Fruit fly (Drosophila melanogaster) whole organism, embryonic: ENCODE measurements around the gene rtv.
A peak's percentile ranks its signal among the peaks of the same experiment; 100 is the strongest.

ENCODE experiments used
- ATbp ChIP-seq: fragments of 200-800 bp; sonication (Bioruptor generic); optimal IDR thresholded peaks from 2 replicates; lab custom pipeline; 2017; ENCODE audit warnings: missing biosample characterization, mild to moderate bottlenecking, missing genetic modification characterization, missing genetic modification reagents
- Abd-B ChIP-seq: fragments of 200-800 bp; sonication (Bioruptor generic); optimal IDR thresholded peaks from 2 replicates; lab custom pipeline; 2018; ENCODE audit warnings: missing biosample characterization, mild to moderate bottlenecking, missing genetic modification characterization, moderate library complexity
- Asciz ChIP-seq: fragments of 200-800 bp; sonication (Bioruptor generic); optimal IDR thresholded peaks from 2 replicates; lab custom pipeline; 2017; ENCODE audit warnings: missing biosample characterization, mild to moderate bottlenecking, missing genetic modification characterization, missing genetic modification reagents
- CG1024 ChIP-seq: fragments of 200-800 bp; sonication (Bioruptor generic); IDR thresholded peaks from 2 replicates; pipeline ENCODE4 v1.3.6; 2022; ENCODE audit warnings: missing biosample characterization, missing genetic modification characterization
- CG11456 ChIP-seq: fragments of 200-800 bp; sonication (Bioruptor generic); IDR thresholded peaks from 3 replicates; pipeline ENCODE4 v1.3.6; 2022; ENCODE audit warnings: missing biosample characterization, missing genetic modification characterization
- CG12155 ChIP-seq: fragments of 200-800 bp; sonication (Bioruptor generic); optimal IDR thresholded peaks from 3 replicates; lab custom pipeline; 2016; ENCODE audit warnings: missing biosample characterization, missing genetic modification characterization
- CG12299 ChIP-seq: fragments of 200-800 bp; sonication (Bioruptor generic); optimal IDR thresholded peaks from 2 replicates; lab custom pipeline; 2018; ENCODE audit warnings: missing biosample characterization, mild to moderate bottlenecking, missing genetic modification characterization
- CG13296 ChIP-seq: fragments of 200-800 bp; sonication (Bioruptor generic); optimal IDR thresholded peaks from 3 replicates; lab custom pipeline; 2018; ENCODE audit warnings: missing biosample characterization, mild to moderate bottlenecking, missing genetic modification characterization
- CG1529 ChIP-seq: fragments of 200-800 bp; sonication (Bioruptor generic); optimal IDR thresholded peaks from 3 replicates; lab custom pipeline; 2018; ENCODE audit warnings: missing biosample characterization, missing genetic modification characterization
- CG15696 ChIP-seq: fragments of 200-800 bp; sonication (Bioruptor generic); optimal IDR thresholded peaks from 2 replicates; lab custom pipeline; 2019; ENCODE audit warnings: missing biosample characterization, mild to moderate bottlenecking, missing genetic modification characterization, moderate library complexity
- CG17186 ChIP-seq: fragments of 200-800 bp; sonication (Bioruptor generic); optimal IDR thresholded peaks from 3 replicates; lab custom pipeline; 2017; ENCODE audit warnings: missing biosample characterization, missing genetic modification reagents, missing genetic modification characterization
- CG17829 ChIP-seq: fragments of 200-800 bp; optimal IDR thresholded peaks from 2 replicates; lab custom pipeline; 2019; ENCODE audit warnings: missing biosample characterization, mild to moderate bottlenecking, missing genetic modification characterization, moderate library complexity
- CG18619 ChIP-seq: fragments of 200-800 bp; sonication (Bioruptor generic); optimal IDR thresholded peaks from 3 replicates; lab custom pipeline; 2017; ENCODE audit warnings: missing biosample characterization, mild to moderate bottlenecking, missing genetic modification characterization
- CG2116 ChIP-seq: fragments of 200-800 bp; sonication (Bioruptor generic); optimal IDR thresholded peaks from 3 replicates; lab custom pipeline; 2018; ENCODE audit warnings: missing biosample characterization, mild to moderate bottlenecking, missing genetic modification characterization
- CG3065 ChIP-seq: fragments of 200-800 bp; sonication (Bioruptor generic); optimal IDR thresholded peaks from 2 replicates; lab custom pipeline; 2016; ENCODE audit warnings: missing biosample characterization, missing genetic modification characterization
- CG43689 ChIP-seq: fragments of 200-800 bp; sonication (Bioruptor generic); IDR thresholded peaks from 2 replicates; pipeline ENCODE4 v1.3.6; 2022; ENCODE audit warnings: missing biosample characterization, missing genetic modification characterization
- CG4854 ChIP-seq: fragments of 200-800 bp; sonication (Bioruptor generic); optimal IDR thresholded peaks from 2 replicates; lab custom pipeline; 2016; ENCODE audit warnings: missing biosample characterization, missing genetic modification characterization, inconsistent platforms
- CG5245 ChIP-seq: fragments of 200-800 bp; sonication (Bioruptor generic); optimal IDR thresholded peaks from 3 replicates; lab custom pipeline; 2016; ENCODE audit warnings: missing biosample characterization, missing genetic modification characterization
- CG7786 ChIP-seq: fragments of 200-800 bp; sonication (Bioruptor generic); optimal IDR thresholded peaks from 2 replicates; lab custom pipeline; 2016; ENCODE audit warnings: missing biosample characterization, missing genetic modification characterization
- CG9609 ChIP-seq: fragments of 200-800 bp; sonication (Bioruptor generic); optimal IDR thresholded peaks from 3 replicates; lab custom pipeline; 2016; ENCODE audit warnings: missing biosample characterization, missing genetic modification characterization
- Dfd ChIP-seq, 2 experiments: fragments of >200 bp; optimal IDR thresholded peaks; 2 replicates each; lab custom pipeline; 2017; ENCODE audit warnings: missing biosample characterization in 2 of 2, missing genetic modification characterization in 2 of 2
- E2f2 ChIP-seq: fragments of 200-800 bp; sonication (Bioruptor generic); IDR thresholded peaks from 2 replicates; pipeline ENCODE4 v1.3.6; 2022; ENCODE audit warnings: missing biosample characterization, missing genetic modification characterization
- Eip74EF ChIP-seq, 2 experiments: fragments of 200-800 bp in 1 of 2; fragments of >200 bp in 1 of 2; sonication (Bioruptor generic) in 1 of 2; optimal IDR thresholded peaks; 2 replicates each; lab custom pipeline; 2017 to 2019; ENCODE audit warnings: missing biosample characterization in 2 of 2, missing genetic modification characterization in 2 of 2, mild to moderate bottlenecking in 1 of 2, moderate library complexity in 1 of 2
- Med ChIP-seq: fragments of 200-800 bp; sonication (Bioruptor generic); peaks from one replicate; lab custom pipeline; 2016; ENCODE audit warnings: missing biosample characterization, missing genetic modification characterization, mild to moderate bottlenecking, inconsistent platforms, moderate library complexity
- Oaz ChIP-seq: fragments of 200-800 bp; sonication (Bioruptor generic); IDR thresholded peaks from 2 replicates; pipeline ENCODE4 v1.3.6; 2022; ENCODE audit warnings: missing biosample characterization, missing genetic modification characterization
- Poxn ChIP-seq: fragments of 200-800 bp; sonication (Bioruptor generic); IDR thresholded peaks from 2 replicates; pipeline ENCODE4 v1.3.6; 2022; ENCODE audit warnings: missing biosample characterization, missing genetic modification characterization
- ac ChIP-seq: fragments of 200-800 bp; sonication (Bioruptor generic); optimal IDR thresholded peaks from 3 replicates; lab custom pipeline; 2017; ENCODE audit warnings: missing biosample characterization, mild to moderate bottlenecking, missing genetic modification characterization
- bbx ChIP-seq: fragments of 200-800 bp; sonication (Bioruptor generic); IDR thresholded peaks from 2 replicates; pipeline ENCODE4 v1.3.6; 2022; ENCODE audit warnings: missing biosample characterization, missing genetic modification characterization; ENCODE audit not compliant: partially characterized antibody
- br ChIP-seq: fragments of >200 bp; optimal IDR thresholded peaks from 2 replicates; lab custom pipeline; 2017
- cas ChIP-seq: fragments of 200-800 bp; sonication (Bioruptor generic); IDR thresholded peaks from 2 replicates; pipeline ENCODE4 v1.3.6; 2022; ENCODE audit warnings: missing biosample characterization, missing genetic modification characterization
- cg ChIP-seq: fragments of 200-800 bp; sonication (Bioruptor generic); optimal IDR thresholded peaks from 3 replicates; lab custom pipeline; 2019; ENCODE audit warnings: missing biosample characterization, mild to moderate bottlenecking, missing genetic modification characterization, moderate library complexity
- crc ChIP-seq: fragments of 200-800 bp; sonication (Bioruptor generic); optimal IDR thresholded peaks from 2 replicates; lab custom pipeline; 2016; ENCODE audit warnings: missing biosample characterization, missing genetic modification characterization
- croc ChIP-seq: fragments of 200-800 bp; sonication (Bioruptor generic); conservative IDR thresholded peaks from 3 replicates; pipeline ENCODE4 v1.3.6; 2022; ENCODE audit warnings: missing biosample characterization, missing genetic modification characterization
- dm ChIP-seq: fragments of 200-800 bp; sonication (Bioruptor generic); optimal IDR thresholded peaks from 3 replicates; lab custom pipeline; 2016; ENCODE audit warnings: missing biosample characterization, missing genetic modification characterization
- dpn ChIP-seq, 2 experiments: fragments of 200-800 bp; sonication (Bioruptor generic); optimal IDR thresholded peaks; 3 replicates each; lab custom pipeline; 2016; ENCODE audit warnings: missing biosample characterization in 2 of 2, missing genetic modification characterization in 2 of 2
- ewg ChIP-seq: fragments of 200-800 bp; sonication (Bioruptor generic); optimal IDR thresholded peaks from 3 replicates; lab custom pipeline; 2017; ENCODE audit warnings: mild to moderate bottlenecking, missing biosample characterization, missing genetic modification reagents, missing genetic modification characterization
- gce ChIP-seq: fragments of 200-800 bp; sonication (Bioruptor generic); IDR thresholded peaks from 3 replicates; pipeline ENCODE4 v1.3.6; 2022; ENCODE audit warnings: missing biosample characterization, missing genetic modification characterization
- h ChIP-seq: fragments of >200 bp; optimal IDR thresholded peaks from 2 replicates; lab custom pipeline; 2017
- ham ChIP-seq: fragments of 200-800 bp; sonication (Bioruptor generic); IDR thresholded peaks from 2 replicates; pipeline ENCODE4 v1.3.6; 2022; ENCODE audit warnings: missing biosample characterization, missing genetic modification characterization
- hth ChIP-seq: fragments of >200 bp; optimal IDR thresholded peaks from 2 replicates; lab custom pipeline; 2017; ENCODE audit warnings: inconsistent platforms
- inv ChIP-seq: fragments of 200-800 bp; sonication (Bioruptor generic); IDR thresholded peaks from 2 replicates; pipeline ENCODE4 v1.3.6; 2022; ENCODE audit warnings: missing biosample characterization, missing genetic modification characterization; ENCODE audit not compliant: partially characterized antibody
- nmo ChIP-seq: fragments of 200-800 bp; sonication (Bioruptor generic); optimal IDR thresholded peaks from 2 replicates; lab custom pipeline; 2018; ENCODE audit warnings: missing biosample characterization, mild to moderate bottlenecking, missing genetic modification characterization, moderate library complexity
- org-1 ChIP-seq: fragments of 200-800 bp; sonication (Bioruptor generic); optimal IDR thresholded peaks from 2 replicates; lab custom pipeline; 2017; ENCODE audit warnings: missing biosample characterization, missing genetic modification characterization
- seq ChIP-seq: fragments of 200-800 bp; sonication (Bioruptor generic); IDR thresholded peaks from 2 replicates; pipeline ENCODE4 v1.3.6; 2022; ENCODE audit warnings: missing biosample characterization, missing genetic modification characterization
- sisA ChIP-seq: fragments of 200-800 bp; sonication (Bioruptor generic); IDR thresholded peaks from 2 replicates; pipeline ENCODE4 v1.3.6; 2022; ENCODE audit warnings: missing biosample characterization, missing genetic modification characterization
- so ChIP-seq: fragments of 200-800 bp; sonication (Bioruptor generic); IDR thresholded peaks from 3 replicates; pipeline ENCODE4 v1.3.6; 2022; ENCODE audit warnings: missing biosample characterization, missing genetic modification characterization
- ssp ChIP-seq: fragments of 200-800 bp; sonication (Bioruptor generic); IDR thresholded peaks from 2 replicates; pipeline ENCODE4 v1.3.6; 2022; ENCODE audit warnings: missing biosample characterization, missing genetic modification characterization
- stc ChIP-seq: fragments of 200-800 bp; sonication (Bioruptor generic); IDR thresholded peaks from 2 replicates; pipeline ENCODE4 v1.3.6; 2022; ENCODE audit warnings: missing biosample characterization, missing genetic modification characterization
- unpg ChIP-seq: fragments of 200-800 bp; sonication (Bioruptor generic); optimal IDR thresholded peaks from 3 replicates; lab custom pipeline; 2018; ENCODE audit warnings: missing biosample characterization, mild to moderate bottlenecking, missing genetic modification characterization, moderate library complexity
- wek ChIP-seq: fragments of 200-800 bp; sonication (Bioruptor generic); optimal IDR thresholded peaks from 3 replicates; lab custom pipeline; 2018; ENCODE audit warnings: missing biosample characterization, mild to moderate bottlenecking, missing genetic modification characterization, moderate library complexity
- zen2 ChIP-seq: fragments of 200-800 bp; sonication (Bioruptor generic); IDR thresholded peaks from 3 replicates; pipeline ENCODE4 v1.3.6; 2022; ENCODE audit warnings: missing biosample characterization, missing genetic modification characterization; ENCODE audit not compliant: partially characterized antibody

Gene rtv

DNA sequence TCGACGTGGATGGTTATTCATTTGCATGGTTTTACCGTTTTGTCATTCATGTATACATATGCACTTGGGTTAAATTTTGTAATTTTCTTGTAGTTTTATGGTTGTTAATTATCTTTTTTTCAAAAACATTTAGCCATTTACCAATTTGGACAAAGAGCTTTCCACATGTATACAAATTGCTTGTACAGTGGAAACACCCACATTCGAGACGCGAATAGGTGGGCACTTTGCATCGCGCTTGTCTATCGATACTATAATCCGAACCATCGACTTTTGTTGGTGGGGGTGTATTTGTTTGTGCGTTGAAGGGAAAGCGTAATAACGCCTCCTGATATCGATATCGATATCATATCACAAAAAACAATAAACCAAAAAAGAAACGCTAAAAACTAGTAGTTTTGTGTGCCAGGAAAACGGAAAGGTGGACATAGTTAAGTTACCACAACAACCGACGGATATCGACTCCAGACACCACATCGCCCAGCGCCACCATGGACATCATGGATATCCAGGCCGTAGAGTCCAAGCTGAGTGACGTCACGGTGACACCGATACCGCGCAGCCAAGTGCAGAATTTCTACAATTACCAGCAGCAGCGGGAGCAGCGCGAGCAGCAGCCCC lies 16.1 kb downstream of the rtv start, which contains the start of gene CDK2AP1 (continued):
- TF ChIP-seq dpn (GFP tag; optimal IDR thresholded peaks at IDR 0.05; lab: Kevin White, UChicago) (peak in 1 of 2 experiments; percentile 37), croc (GFP tag; lab: Robert Waterston, UW) (no peak), CG18619 (GFP tag; lab: Kevin White, UChicago) (no peak), CG13296 (GFP tag; lab: Kevin White, UChicago) (no peak), wek (GFP tag; lab: Kevin White, UChicago) (no peak), ham (GFP tag; lab: Robert Waterston, UW) (no peak), Poxn (GFP tag; lab: Robert Waterston, UW) (no peak), CG5245 (no peak), CG15696 (tag; lab: Kevin White, UChicago) (no peak), CG4854 (GFP tag; lab: Kevin White, UChicago) (no peak), seq (no peak), CG43689 (GFP tag; lab: Robert Waterston, UW) (no peak), Oaz (GFP tag; lab: Robert Waterston, UW) (no peak), h (lab: Kevin White, UChicago) (no peak), cg (GFP tag; lab: Kevin White, UChicago) (no peak), CG17829 (tag; lab: Kevin White, UChicago) (peak; percentile 32), CG9609 (GFP tag; lab: Kevin White, UChicago) (peak; percentile 1), hth (lab: Kevin White, UChicago) (no peak), Med (GFP tag; lab: Kevin White, UChicago) (peak; percentile 79), bbx (GFP tag; lab: Robert Waterston, UW) (peak; percentile 83), CG11456 (GFP tag; lab: Robert Waterston, UW) (no peak), CG1529 (GFP tag; lab: Kevin White, UChicago) (no peak), cas (GFP tag; lab: Robert Waterston, UW) (no peak), inv (GFP tag; lab: Robert Waterston, UW) (peak; percentile 58), Eip74EF (GFP tag; optimal IDR thresholded peaks at IDR 0.05; lab: Kevin White, UChicago) (peak in 1 of 2 experiments; percentile 40), crc (GFP tag; lab: Kevin White, UChicago) (no peak), dm (GFP tag; lab: Kevin White, UChicago) (peak; percentile 14), unpg (GFP tag; lab: Kevin White, UChicago) (peak; percentile 24), ac (no peak), CG7786 (GFP tag; lab: Kevin White, UChicago) (peak; percentile 25), ewg (GFP tag; lab: Kevin White, UChicago) (peak; percentile 10), E2f2 (0 out of 2 replicates have a peak, but pooled peaks have one; percentile 7), nmo (GFP tag; lab: Kevin White, UChicago) (peak; percentile 36), ATbp (no peak), zen2 (GFP tag; lab: Robert Waterston, UW) (peak; percentile 61), stc (GFP tag; lab: Robert Waterston, UW) (no peak), Abd-B (GFP tag; lab: Kevin White, UChicago) (peak; percentile 35), sisA (GFP tag; lab: Robert Waterston, UW) (no peak), CG2116 (GFP tag; lab: Kevin White, UChicago) (peak; percentile 78), so (GFP tag; lab: Robert Waterston, UW) (peak; percentile 51; the same call in 2 of the 3 replicates), CG17186 (GFP tag; lab: Kevin White, UChicago) (peak; percentile 11), gce (GFP tag; lab: Robert Waterston, UW) (no peak), Dfd (GFP tag; optimal IDR thresholded peaks at IDR 0.05; lab: Kevin White, UChicago) (peak in 1 of 2 experiments; percentile 55), CG12299 (tag; lab: Kevin White, UChicago) (no peak), CG12155 (no peak), Asciz (GFP tag; lab: Kevin White, UChicago) (no peak), CG3065 (GFP tag; lab: Kevin White, UChicago) (no peak), br (lab: Kevin White, UChicago) (no peak), CG1024 (GFP tag; lab: Robert Waterston, UW) (peak; percentile 78), ssp (GFP tag; lab: Robert Waterston, UW) (peak; percentile 96), org-1 (GFP tag; lab: Kevin White, UChicago) (no peak)
